Worm (Caenorhabditis elegans) whole organism, late embryonic: ENCODE measurements around the gene C37E2.2.

Source experiments
- ahr-1 ChIP-seq: sonication (generic microtip); optimal IDR thresholded peaks from 2 replicates; lab custom pipeline; 2016; ENCODE audit warnings: missing genetic modification characterization, missing compliant biosample characterization
- ceh-14 ChIP-seq: sonication (generic microtip); optimal IDR thresholded peaks from 2 replicates; lab custom pipeline; 2016; ENCODE audit warnings: missing genotype, missing genetic modification characterization, missing compliant biosample characterization
- ceh-9 ChIP-seq: sonication (generic microtip); optimal IDR thresholded peaks from 2 replicates; lab custom pipeline; 2016; ENCODE audit warnings: mild to moderate bottlenecking, missing genetic modification characterization, inconsistent platforms, missing compliant biosample characterization
- dmd-4 ChIP-seq: sonication (generic microtip); optimal IDR thresholded peaks from 2 replicates; lab custom pipeline; 2016; ENCODE audit warnings: borderline replicate concordance, missing genetic modification characterization, missing compliant biosample characterization
- ets-4 ChIP-seq: sonication (generic microtip); optimal IDR thresholded peaks from 2 replicates; lab custom pipeline; 2016; ENCODE audit warnings: missing genetic modification characterization, missing compliant biosample characterization
- fax-1 ChIP-seq: sonication (generic microtip); optimal IDR thresholded peaks from 2 replicates; lab custom pipeline; 2016; ENCODE audit warnings: missing genotype, missing genetic modification characterization, missing compliant biosample characterization
- npax-4 ChIP-seq: sonication (generic microtip); optimal IDR thresholded peaks from 2 replicates; lab custom pipeline; 2016; ENCODE audit warnings: missing genetic modification characterization, missing compliant biosample characterization
- pha-4 ChIP-seq: fragments of 150-350 bp; optimal IDR thresholded peaks from 2 replicates; lab custom pipeline; 2018; ENCODE audit warnings: missing biosample characterization, missing genetic modification reagents, missing genetic modification characterization
- pqm-1 ChIP-seq: sonication (generic microtip); optimal IDR thresholded peaks from 2 replicates; lab custom pipeline; 2016; ENCODE audit warnings: missing genetic modification characterization, missing compliant biosample characterization
- rnt-1 ChIP-seq: sonication (generic microtip); optimal IDR thresholded peaks from 2 replicates; lab custom pipeline; 2016; ENCODE audit warnings: missing genetic modification characterization, missing compliant biosample characterization
- sdc-2 ChIP-seq: sonication (generic microtip); optimal IDR thresholded peaks from 2 replicates; lab custom pipeline; 2016; ENCODE audit warnings: missing genotype, missing genetic modification characterization, missing compliant biosample characterization
- ttx-3 ChIP-seq: sonication (generic microtip); optimal IDR thresholded peaks from 2 replicates; lab custom pipeline; 2016; ENCODE audit warnings: missing genetic modification reagents, missing genetic modification characterization, missing compliant biosample characterization

- TF ChIP-seq npax-4 (tag; lab: Kevin White, UChicago), result no peak
- no peak for TF ChIP-seq pha-4 (tag; lab: Kevin White, UChicago)
- no peak for TF ChIP-seq ttx-3 (tag; lab: Kevin White, UChicago)
- no peak for TF ChIP-seq ceh-9 (tag; lab: Kevin White, UChicago)
- TF ChIP-seq fax-1 (tag; lab: Kevin White, UChicago), result no peak
- no peak for TF ChIP-seq ceh-14
- no peak for TF ChIP-seq ahr-1
- TF ChIP-seq sdc-2, result no peak
- TF ChIP-seq pqm-1, result no peak
- no peak for TF ChIP-seq dmd-4
- no peak for TF ChIP-seq ets-4 (tag; lab: Kevin White, UChicago)
- no peak for TF ChIP-seq rnt-1
These were observed 34.4 kb upstream of the C37E2.2 start for ce11 chrX:14141344-14141841.
